Worm (Caenorhabditis elegans) whole organism, L3 larva: ENCODE results near the gene slc-36.1.

ENCODE experiments used
- ceh-16 ChIP-seq: sonication (generic microtip); optimal IDR thresholded peaks from 2 replicates; lab custom pipeline; 2017; ENCODE audit warnings: missing biosample characterization, missing genetic modification characterization
- egl-27 ChIP-seq: sonication (generic microtip); optimal IDR thresholded peaks from 4 replicates; lab custom pipeline; 2017; ENCODE audit warnings: missing biosample characterization, missing genetic modification reagents, missing genetic modification characterization
- fkh-10 ChIP-seq: sonication (generic microtip); optimal IDR thresholded peaks from 2 replicates; lab custom pipeline; 2017; ENCODE audit warnings: missing biosample characterization, missing genetic modification reagents, missing genetic modification characterization
- hmg-11 ChIP-seq: sonication (generic microtip); optimal IDR thresholded peaks from 2 replicates; lab custom pipeline; 2016; ENCODE audit warnings: missing genetic modification characterization, missing compliant biosample characterization
- lin-39 ChIP-seq: fragments of 150-350 bp; optimal IDR thresholded peaks from 2 replicates; lab custom pipeline; 2018; ENCODE audit warnings: missing biosample characterization, missing genetic modification reagents, missing genetic modification characterization
- lsy-12 ChIP-seq: sonication (generic microtip); optimal IDR thresholded peaks from 2 replicates; lab custom pipeline; 2016; ENCODE audit warnings: mild to moderate bottlenecking, missing genetic modification characterization, missing compliant biosample characterization
- nhr-23 ChIP-seq: fragments of 150-350 bp; optimal IDR thresholded peaks from 2 replicates; lab custom pipeline; 2014; ENCODE audit warnings: missing biosample characterization, missing genetic modification reagents, missing genetic modification characterization
- nhr-28 ChIP-seq: fragments of 150-350 bp; optimal IDR thresholded peaks from 2 replicates; lab custom pipeline; 2014; ENCODE audit warnings: missing biosample characterization, missing genetic modification characterization
- nhr-67 ChIP-seq: fragments of 150-350 bp; optimal IDR thresholded peaks from 2 replicates; lab custom pipeline; 2014; ENCODE audit warnings: missing biosample characterization, missing genetic modification characterization
- nhr-77 ChIP-seq: fragments of 150-350 bp; optimal IDR thresholded peaks from 2 replicates; lab custom pipeline; 2014; ENCODE audit warnings: missing biosample characterization, missing genetic modification characterization
- skn-1 ChIP-seq: fragments of 150-350 bp; optimal IDR thresholded peaks from 2 replicates; lab custom pipeline; 2014; ENCODE audit warnings: missing biosample characterization, missing genetic modification characterization

DNA sequence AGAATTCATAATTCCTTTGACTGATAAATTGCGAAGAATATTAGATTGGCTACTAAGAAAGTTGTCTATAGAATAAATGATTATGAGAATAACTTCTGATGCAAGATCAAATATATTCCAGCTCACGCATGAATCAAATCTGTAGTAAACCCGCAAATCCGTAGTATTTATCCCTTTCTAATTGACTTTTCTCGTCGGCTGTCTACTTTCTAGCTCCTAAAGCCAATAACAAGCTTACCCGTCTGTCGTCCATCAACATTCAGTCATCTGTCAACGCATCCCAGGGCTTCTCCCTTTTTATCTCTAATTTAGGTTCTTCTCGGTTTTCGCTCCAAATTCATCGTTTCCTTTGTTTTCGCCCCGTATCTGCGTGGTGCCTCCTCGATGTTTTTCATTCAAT lies 41.6 kb downstream of the slc-36.1 start:
- TF ChIP-seq nhr-67 (no peak), lsy-12 (tag; lab: Kevin White, UChicago) (no peak), lin-39 (tag; lab: Kevin White, UChicago) (no peak), egl-27 (tag; lab: Kevin White, UChicago) (no peak), fkh-10 (no peak), nhr-77 (tag; lab: Kevin White, UChicago) (no peak), nhr-23 (tag; lab: Kevin White, UChicago) (no peak), nhr-28 (no peak), hmg-11 (no peak), skn-1 (tag; lab: Kevin White, UChicago) (no peak), ceh-16 (no peak)
